Fruit fly (Drosophila melanogaster) whole organism, adult: ENCODE results near the gene CG34163.

Experiments used
- CG11617 ChIP-seq: fragments of 200-800 bp; sonication (Bioruptor generic); optimal IDR thresholded peaks from 2 replicates; lab custom pipeline; 2017; ENCODE audit warnings: mild to moderate bottlenecking, missing biosample characterization, missing genetic modification reagents, missing genetic modification characterization
- CG12768 ChIP-seq: fragments of 200-800 bp; sonication (Bioruptor generic); optimal IDR thresholded peaks from 2 replicates; lab custom pipeline; 2017; ENCODE audit warnings: missing biosample characterization, missing genetic modification characterization, mild to moderate bottlenecking, moderate library complexity, missing genetic modification reagents
- CG14711 ChIP-seq: fragments of 200-800 bp; sonication (Bioruptor generic); optimal IDR thresholded peaks from 2 replicates; lab custom pipeline; 2018; ENCODE audit warnings: missing biosample characterization, mild to moderate bottlenecking, missing genetic modification characterization, moderate library complexity
- CG5204 ChIP-seq: fragments of 200-800 bp; sonication (Bioruptor generic); optimal IDR thresholded peaks from 2 replicates; lab custom pipeline; 2016; ENCODE audit warnings: missing biosample characterization, missing genetic modification characterization
- CG7101 ChIP-seq: fragments of 200-800 bp; sonication (Bioruptor generic); optimal IDR thresholded peaks from 2 replicates; lab custom pipeline; 2018; ENCODE audit warnings: missing biosample characterization, mild to moderate bottlenecking, missing genetic modification characterization, moderate library complexity
- Crg-1 ChIP-seq: fragments of 200-800 bp; sonication (Bioruptor generic); optimal IDR thresholded peaks from 2 replicates; lab custom pipeline; 2016; ENCODE audit warnings: missing biosample characterization, missing genetic modification characterization
- bab1 ChIP-seq: fragments of 200-800 bp; sonication (Bioruptor generic); optimal IDR thresholded peaks from 3 replicates; lab custom pipeline; 2019; ENCODE audit warnings: missing biosample characterization, mild to moderate bottlenecking, missing genetic modification characterization, moderate library complexity
- cnc ChIP-seq, 2 experiments: fragments of >200 bp; optimal IDR thresholded peaks; 2 replicates each; lab custom pipeline; 2017
- kay ChIP-seq: fragments of 200-800 bp; sonication (Bioruptor generic); peaks from one replicate; lab custom pipeline; 2016; ENCODE audit warnings: missing biosample characterization, missing genetic modification characterization, borderline replicate concordance
- ovo ChIP-seq: fragments of 200-800 bp; sonication (Bioruptor generic); optimal IDR thresholded peaks from 2 replicates; lab custom pipeline; 2016; ENCODE audit warnings: missing biosample characterization, missing genetic modification characterization

DNA sequence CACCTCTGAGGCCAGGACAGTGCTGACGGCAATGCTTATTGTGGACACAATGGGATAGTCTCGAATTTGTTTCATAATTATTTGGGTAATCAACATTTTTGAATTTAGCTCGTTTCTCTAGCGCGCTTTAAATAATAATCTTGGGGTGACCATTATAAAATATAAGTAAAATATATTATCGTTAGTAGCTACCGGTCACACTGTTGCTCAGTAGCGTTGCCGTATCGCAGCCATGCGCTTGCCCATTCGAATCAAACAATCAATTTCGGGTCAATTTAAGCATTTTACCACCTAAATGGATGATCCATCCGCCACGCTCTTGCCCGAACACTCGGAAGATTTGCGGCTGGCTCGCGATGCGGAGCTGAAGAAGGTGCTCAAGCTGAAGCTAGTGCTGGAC lies 1.7 kb downstream of the CG34163 start, which contains the start of the genes zuc and dgt2:
- no peak for TF ChIP-seq bab1
- no peak for TF ChIP-seq CG14711 (tag; lab: Kevin White, UChicago)
- TF ChIP-seq CG12768 (GFP tag; lab: Kevin White, UChicago) = no peak
- TF ChIP-seq cnc (optimal IDR thresholded peaks at IDR 0.05; lab: Kevin White, UChicago) = no peak
- no peak for TF ChIP-seq kay (GFP tag; lab: Kevin White, UChicago)
- no peak for TF ChIP-seq ovo (GFP tag; lab: Kevin White, UChicago)
- no peak for TF ChIP-seq Crg-1
- no peak for TF ChIP-seq CG7101
- no peak for TF ChIP-seq CG11617 (GFP tag; lab: Kevin White, UChicago)
- no peak for TF ChIP-seq CG5204
